Fruit fly (Drosophila melanogaster) whole organism, prepupa: Measurements from ENCODE around the gene FucTA.

Experiments
- CG8632 ChIP-seq: fragments of 200-800 bp; sonication (Bioruptor generic); optimal IDR thresholded peaks from 3 replicates; lab custom pipeline; 2016; ENCODE audit warnings: missing biosample characterization, missing genetic modification characterization
- fd85E ChIP-seq: fragments of 200-800 bp; sonication (Bioruptor generic); optimal IDR thresholded peaks from 3 replicates; lab custom pipeline; 2016; ENCODE audit warnings: missing biosample characterization, missing genetic modification characterization

dm6 chr3L:15121272-15121671 is 25.7 kb upstream of the FucTA start, which contains the start of gene CG32847:
- TF ChIP-seq fd85E (GFP tag; lab: Kevin White, UChicago) = no peak
- no peak for TF ChIP-seq CG8632
